Fruit fly (Drosophila melanogaster): ENCODE measurements around the gene CG2260.

The CG2260 gene

dm6 chrX:8112715-8113114 lies 8.2 kb downstream of the CG2260 start (continued):
- TF ChIP-seq az2 (GFP tag; optimal IDR thresholded peaks at IDR 0.05) (no peak), CG6654 (GFP tag; optimal IDR thresholded peaks at IDR 0.05) (no peak), fd96Cb (tag; optimal IDR thresholded peaks at IDR 0.05) (no peak), Drgx (GFP tag; IDR thresholded peaks at IDR 0.05) (no peak), esg (GFP tag; conservative IDR thresholded peaks at IDR 0.05) (peak; percentile 36; the same call in 1 of the 2 replicates), Camta (GFP tag; optimal IDR thresholded peaks at IDR 0.05) (no peak), CG14014 (GFP tag; IDR thresholded peaks at IDR 0.05) (peak; percentile 46; the same call in 1 of the 2 replicates), NC2α (GFP tag; optimal IDR thresholded peaks at IDR 0.05) (no peak), B-H2 (GFP tag; optimal IDR thresholded peaks at IDR 0.05) (no peak), stc (GFP tag; IDR thresholded peaks at IDR 0.05) (0 out of 2 replicates have a peak, but pooled peaks have one; percentile 12), CG10979 (tag; optimal IDR thresholded peaks at IDR 0.05) (no peak), CG10209 (GFP tag; optimal IDR thresholded peaks at IDR 0.05) (peak; percentile 35), gsb (GFP tag; IDR thresholded peaks at IDR 0.05) (0 out of 2 replicates have a peak, but pooled peaks have one; percentile 39), gem (tag; optimal IDR thresholded peaks at IDR 0.05) (peak; percentile 55), sima (GFP tag; optimal IDR thresholded peaks at IDR 0.05) (no peak), cas (GFP tag; IDR thresholded peaks at IDR 0.05) (no peak), cg (GFP tag; optimal IDR thresholded peaks at IDR 0.05) (no peak), dan (GFP tag; IDR thresholded peaks at IDR 0.05) (no peak), CG43689 (GFP tag; IDR thresholded peaks at IDR 0.05) (no peak), al (GFP tag; IDR thresholded peaks at IDR 0.05) (peak; percentile 47), sim (GFP tag; IDR thresholded peaks at IDR 0.05) (no peak), fd64A (GFP tag; optimal IDR thresholded peaks at IDR 0.05) (no peak), CG10462 (GFP tag; optimal IDR thresholded peaks at IDR 0.05) (no peak), nmo (GFP tag; optimal IDR thresholded peaks at IDR 0.05) (peak; percentile 4), CG9817 (tag; optimal IDR thresholded peaks at IDR 0.05) (peak; percentile 19), CG31441 (GFP tag; IDR thresholded peaks at IDR 0.05) (no peak), ewg (GFP tag; optimal IDR thresholded peaks at IDR 0.05) (no peak), phol (tag; optimal IDR thresholded peaks at IDR 0.05) (no peak), CG6791 (GFP tag; IDR thresholded peaks at IDR 0.05; ENCODE audit: partially characterized antibody) (no peak), zfh2 (GFP tag; optimal IDR thresholded peaks at IDR 0.05) (peak; percentile 3), CG13624 (GFP tag; optimal IDR thresholded peaks at IDR 0.05) (peak; percentile 65), sens (GFP tag) (peak; percentile 47), sc (optimal IDR thresholded peaks at IDR 0.05) (no peak), sc (GFP tag; optimal IDR thresholded peaks at IDR 0.05) (no peak), CG1233 (GFP tag; optimal IDR thresholded peaks at IDR 0.05) (no peak), CG3065 (GFP tag; optimal IDR thresholded peaks at IDR 0.05) (no peak), CG7839 (tag; optimal IDR thresholded peaks at IDR 0.05) (peak; percentile 53), MTF-1 (GFP tag; optimal IDR thresholded peaks at IDR 0.05; ENCODE audit: borderline replicate concordance) (no peak), hkb (optimal IDR thresholded peaks at IDR 0.05) (no peak), hkb (GFP tag; IDR thresholded peaks at IDR 0.05) (peak; percentile 39; the same call in 1 of the 2 replicates), Dll (GFP tag; IDR thresholded peaks at IDR 0.05; ENCODE audit: partially characterized antibody) (no peak), gcm2 (GFP tag; optimal IDR thresholded peaks at IDR 0.05) (no peak), repo (GFP tag; optimal IDR thresholded peaks at IDR 0.05) (no peak), CG1832 (GFP tag; optimal IDR thresholded peaks at IDR 0.05) (no peak), CG8765 (GFP tag; IDR thresholded peaks at IDR 0.05) (no peak), usp (GFP tag; optimal IDR thresholded peaks at IDR 0.05) (no peak), CG1647 (GFP tag; optimal IDR thresholded peaks at IDR 0.05) (no peak), CG31388 (GFP tag; optimal IDR thresholded peaks at IDR 0.05) (no peak), vfl (GFP tag; optimal IDR thresholded peaks at IDR 0.05) (no peak), ftz-f1 (GFP tag; optimal IDR thresholded peaks at IDR 0.05) (no peak), CG10267 (tag; optimal IDR thresholded peaks at IDR 0.05) (no peak), CG13123 (GFP tag; optimal IDR thresholded peaks at IDR 0.05) (no peak), CG3281 (GFP tag; optimal IDR thresholded peaks at IDR 0.05) (peak; percentile 56)

All from whole organism, embryonic.